Worm (Caenorhabditis elegans): ENCODE measurements around the gene Y67D8B.2.
A peak's percentile ranks its signal among the peaks of the same experiment; 100 is the strongest.

The Y67D8B.2 gene

DNA sequence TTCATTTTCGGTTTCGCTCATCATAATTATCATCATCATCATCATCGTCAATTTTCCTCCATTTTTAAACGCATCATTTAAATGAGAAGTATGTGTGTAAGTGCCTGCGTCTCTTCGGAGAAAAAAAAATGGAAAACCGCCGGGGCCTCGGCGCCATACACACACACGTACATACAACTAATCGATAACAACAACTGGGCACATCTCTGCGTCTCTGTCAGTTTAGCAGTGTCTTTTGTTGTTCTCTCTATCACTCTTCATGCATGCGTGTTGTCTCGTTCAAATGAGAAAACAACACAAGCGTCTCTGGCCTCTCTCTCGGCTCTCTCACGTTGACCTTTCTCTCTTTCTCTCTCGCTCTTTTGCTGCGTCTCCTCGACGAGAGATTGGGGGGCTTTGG is 30.6 kb downstream of the Y67D8B.2 start (continued):
- TF ChIP-seq nhr-43 (tag; optimal IDR thresholded peaks at IDR 0.05; ENCODE audit: poor library complexity, severe bottlenecking) (peak; percentile 90), elt-2 (tag; optimal IDR thresholded peaks at IDR 0.05) (peak; percentile 74), nhr-28 (tag; optimal IDR thresholded peaks at IDR 0.05) (no peak), pqm-1 (tag; optimal IDR thresholded peaks at IDR 0.05) (peak; percentile 82), nhr-77 (tag; optimal IDR thresholded peaks at IDR 0.05) (peak; percentile 5), tbx-2 (tag; optimal IDR thresholded peaks at IDR 0.05) (peak; percentile 59), nhr-12 (tag; optimal IDR thresholded peaks at IDR 0.05) (no peak), nhr-67 (tag; optimal IDR thresholded peaks at IDR 0.05) (no peak), jun-1 (tag; optimal IDR thresholded peaks at IDR 0.05) (peak; percentile 82), ceh-82 (tag; optimal IDR thresholded peaks at IDR 0.05) (peak; percentile 24), mdl-1 (tag; optimal IDR thresholded peaks at IDR 0.05) (peak; percentile 67), pha-4 (tag; optimal IDR thresholded peaks at IDR 0.05) (peak; percentile 92), hmg-11 (tag; optimal IDR thresholded peaks at IDR 0.05) (peak; percentile 97), egl-5 (tag; optimal IDR thresholded peaks at IDR 0.05) (peak; percentile 94), ztf-4 (tag; optimal IDR thresholded peaks at IDR 0.05) (no peak), snpc-4 (tag; optimal IDR thresholded peaks at IDR 0.05) (peak; percentile 51)

DNA sequence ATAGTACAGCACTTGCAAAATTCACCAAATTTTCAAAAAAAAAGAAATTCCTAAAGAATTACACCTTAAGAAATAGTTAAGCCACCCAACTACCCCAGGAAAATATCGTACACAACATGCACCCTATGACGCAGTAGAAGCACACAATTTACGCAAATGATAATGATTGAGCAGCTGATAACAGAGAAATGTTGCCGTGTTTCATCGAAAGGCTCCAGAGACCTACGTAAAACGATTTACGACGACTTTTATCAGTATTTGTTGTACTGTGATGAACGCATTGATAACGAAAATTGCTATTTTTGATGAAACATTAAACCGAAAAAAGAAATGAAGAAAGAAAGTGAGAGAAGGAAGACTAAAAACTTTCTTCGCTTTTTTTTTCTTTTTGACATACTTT is 33.2 kb downstream of the Y67D8B.2 start:
- TF ChIP-seq ztf-4 (tag; optimal IDR thresholded peaks at IDR 0.05) = no peak
- peak; percentile 66 for TF ChIP-seq pha-4 (tag; optimal IDR thresholded peaks at IDR 0.05)
- TF ChIP-seq pqm-1 (tag; optimal IDR thresholded peaks at IDR 0.05) = peak; percentile 100
- TF ChIP-seq daf-12 (tag; optimal IDR thresholded peaks at IDR 0.05) = no peak
- peak; percentile 81 for TF ChIP-seq jun-1 (tag; optimal IDR thresholded peaks at IDR 0.05)
- peak; percentile 99 for TF ChIP-seq elt-2 (tag; optimal IDR thresholded peaks at IDR 0.05)

DNA sequence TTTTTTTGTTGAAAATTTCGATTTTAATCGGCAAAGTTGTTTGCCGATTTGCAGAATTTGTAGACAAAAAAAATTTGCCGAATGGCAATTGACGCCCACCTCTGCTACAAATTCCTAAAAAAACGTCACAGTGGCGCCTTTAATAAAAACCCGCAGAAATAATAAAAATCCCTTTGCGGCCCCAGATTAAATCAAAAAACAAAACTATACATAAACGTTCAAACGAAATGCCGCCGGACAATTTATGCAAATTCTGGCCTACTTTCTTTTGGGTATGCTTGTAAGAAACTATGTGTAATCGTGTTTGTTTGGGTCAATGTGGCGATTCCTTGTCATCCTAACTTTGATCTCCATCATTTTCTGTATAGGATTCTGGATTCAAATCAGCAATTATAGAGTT is 40.3 kb downstream of the Y67D8B.2 start, which contains the start of gene T23E1.1:
Gene T23E1.1 (plus strand): TSS at position 301 of the 400 bp plus-strand sequence.
- TF ChIP-seq nhr-25 (tag; optimal IDR thresholded peaks at IDR 0.05) (no peak), nfya-1 (tag; optimal IDR thresholded peaks at IDR 0.05; ENCODE audit: insufficient read depth) (no peak), hmg-11 (tag; optimal IDR thresholded peaks at IDR 0.05) (no peak), nhr-76 (tag; optimal IDR thresholded peaks at IDR 0.05) (no peak), nhr-43 (tag; optimal IDR thresholded peaks at IDR 0.05; ENCODE audit: poor library complexity, severe bottlenecking) (no peak), nhr-23 (tag; optimal IDR thresholded peaks at IDR 0.05) (no peak), fkh-2 (tag; optimal IDR thresholded peaks at IDR 0.05) (no peak), nhr-28 (tag; optimal IDR thresholded peaks at IDR 0.05) (no peak), ceh-9 (tag; optimal IDR thresholded peaks at IDR 0.05) (no peak), ceh-82 (tag; optimal IDR thresholded peaks at IDR 0.05) (no peak), ztf-11 (tag; optimal IDR thresholded peaks at IDR 0.05) (no peak), ceh-28 (tag; optimal IDR thresholded peaks at IDR 0.05) (no peak), nhr-11 (tag; optimal IDR thresholded peaks at IDR 0.05) (no peak), mml-1 (tag; optimal IDR thresholded peaks at IDR 0.05) (no peak), sea-2 (GFP tag; optimal IDR thresholded peaks at IDR 0.05) (no peak), unc-39 (tag; optimal IDR thresholded peaks at IDR 0.05) (no peak)

DNA sequence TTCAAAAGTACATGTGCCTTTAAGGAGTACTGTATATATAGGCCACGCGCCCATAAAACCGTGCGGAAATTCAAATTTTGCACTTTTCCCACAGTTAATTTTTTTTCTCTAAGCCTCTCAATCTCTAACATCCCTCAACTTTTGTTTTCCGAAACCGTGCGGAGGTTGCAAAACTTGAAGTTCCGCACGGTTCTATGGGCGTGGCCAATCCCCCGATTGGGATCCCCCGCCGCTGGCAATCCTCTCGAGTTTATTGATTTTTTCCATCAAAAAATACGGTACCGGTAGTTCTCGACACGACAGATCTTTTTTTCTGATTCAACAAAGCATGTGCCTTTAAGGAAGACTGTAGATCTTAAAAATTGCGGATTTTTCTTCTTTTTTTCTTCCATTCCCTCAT is 45.8 kb downstream of the Y67D8B.2 start, which contains the start of gene T23E1.3:
Gene T23E1.3 (plus strand): TSS at position 301 of the 400 bp plus-strand sequence.
- no peak for TF ChIP-seq aly-2 (tag; optimal IDR thresholded peaks at IDR 0.05)
- no peak for TF ChIP-seq eor-1 (tag; optimal IDR thresholded peaks at IDR 0.05)
- no peak for TF ChIP-seq egl-5 (tag; optimal IDR thresholded peaks at IDR 0.05)
- TF ChIP-seq nhr-77 (tag; optimal IDR thresholded peaks at IDR 0.05) = no peak
- no peak for TF ChIP-seq ztf-4 (tag; optimal IDR thresholded peaks at IDR 0.05)
- no peak for TF ChIP-seq elt-2 (tag; optimal IDR thresholded peaks at IDR 0.05)
- no peak for TF ChIP-seq ztf-11 (tag; optimal IDR thresholded peaks at IDR 0.05)

DNA sequence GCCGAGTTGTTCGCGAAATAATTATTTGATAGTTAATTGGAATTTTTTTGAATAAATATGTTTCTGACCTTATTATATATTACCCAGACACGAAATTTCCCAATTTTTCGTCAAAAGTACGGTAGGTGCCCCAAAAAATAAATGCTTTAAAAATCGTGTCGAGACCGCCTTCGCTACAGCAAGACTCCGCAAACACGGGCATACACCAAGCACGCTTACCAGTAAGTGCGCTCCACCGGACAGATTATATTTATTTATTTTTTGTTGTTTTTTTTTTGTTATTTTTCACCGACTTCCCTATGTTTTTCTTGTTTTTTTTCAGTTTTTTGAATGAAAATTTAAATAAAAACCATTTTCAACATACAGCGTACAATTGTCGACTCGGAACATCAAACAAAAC is 54.9 kb downstream of the Y67D8B.2 start:
- TF ChIP-seq nhr-12 (tag; optimal IDR thresholded peaks at IDR 0.05) (no peak), unc-62 (GFP tag; optimal IDR thresholded peaks at IDR 0.05) (no peak), pha-4 (tag; optimal IDR thresholded peaks at IDR 0.05) (peak; percentile 43), elt-2 (tag; optimal IDR thresholded peaks at IDR 0.05) (no peak)
